Fruit fly (Drosophila melanogaster) whole organism: Measurements from ENCODE around the gene pkaap.

Source experiments
- CG8478 ChIP-seq: fragments of >200 bp; optimal IDR thresholded peaks from 2 replicates; lab custom pipeline; 2018; ENCODE audit warnings: inconsistent platforms
- Dll ChIP-seq: fragments of >200 bp; optimal IDR thresholded peaks from 2 replicates; lab custom pipeline; 2017
- EcR ChIP-seq, 2 experiments: fragments of >200 bp; optimal IDR thresholded peaks; 2 replicates each; lab custom pipeline; 2017; ENCODE audit warnings: missing biosample characterization in 2 of 2, missing genetic modification characterization in 2 of 2, missing genetic modification reagents in 2 of 2
- psq ChIP-seq: fragments of >200 bp; optimal IDR thresholded peaks from 2 replicates; lab custom pipeline; 2017
- usp ChIP-seq: fragments of >200 bp; optimal IDR thresholded peaks from 2 replicates; lab custom pipeline; 2017; ENCODE audit warnings: missing biosample characterization, missing genetic modification characterization, mixed read lengths

DNA sequence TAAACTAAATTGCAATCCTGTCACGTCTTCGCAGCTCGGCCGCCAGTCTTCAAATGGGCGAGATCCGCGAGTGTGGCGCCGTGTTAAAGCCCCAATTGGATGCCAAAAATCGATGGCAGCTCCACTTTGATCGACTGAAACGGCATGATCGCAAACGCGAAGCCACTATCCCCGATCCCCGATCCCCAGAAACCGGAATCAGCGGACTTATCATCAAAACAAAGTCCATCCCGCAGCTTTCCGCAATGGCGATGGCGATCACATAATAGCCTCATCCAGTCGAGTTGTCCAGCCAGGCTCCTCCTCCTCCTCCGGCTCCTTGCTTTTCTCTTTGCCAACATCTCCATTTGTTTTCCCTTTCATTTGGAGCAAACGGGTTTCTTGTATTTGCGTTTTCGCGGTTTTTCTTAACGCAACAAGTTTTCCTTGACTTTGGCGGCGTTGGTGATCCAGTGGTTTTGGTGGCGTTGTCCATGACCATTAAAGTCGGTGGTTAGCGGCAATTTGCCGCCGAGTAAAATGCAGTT, 4.9 kb downstream of the pkaap start, which contains the start of gene CG13258:
- TF ChIP-seq EcR (GFP tag; optimal IDR thresholded peaks at IDR 0.05; lab: Kevin White, UChicago) (no peak), psq (lab: Kevin White, UChicago) (no peak), CG8478 (no peak), Dll (lab: Kevin White, UChicago) (no peak), usp (no peak)
